Fruit fly (Drosophila melanogaster) whole organism, prepupa: Measurements from ENCODE around the gene CG43845.

Experiments
- CG10631 ChIP-seq: fragments of 200-800 bp; sonication (Bioruptor generic); optimal IDR thresholded peaks from 2 replicates; lab custom pipeline; 2016; ENCODE audit warnings: missing biosample characterization, missing genetic modification characterization
- CG10669 ChIP-seq: fragments of 200-800 bp; sonication (Bioruptor generic); optimal IDR thresholded peaks from 3 replicates; lab custom pipeline; 2018; ENCODE audit warnings: missing biosample characterization, mild to moderate bottlenecking, missing genetic modification characterization, moderate library complexity
- CG11294 ChIP-seq: fragments of 200-800 bp; sonication (Bioruptor generic); IDR thresholded peaks from 2 replicates; pipeline ENCODE4 v1.3.6; 2022; ENCODE audit warnings: missing biosample characterization, missing genetic modification characterization
- CG11762 ChIP-seq: fragments of 200-800 bp; sonication (Bioruptor generic); optimal IDR thresholded peaks from 3 replicates; lab custom pipeline; 2016; ENCODE audit warnings: missing biosample characterization, missing genetic modification characterization; ENCODE audit not compliant: insufficient read depth
- CG11902 ChIP-seq: fragments of 200-800 bp; sonication (Bioruptor generic); optimal IDR thresholded peaks from 3 replicates; lab custom pipeline; 2016; ENCODE audit warnings: missing biosample characterization, missing genetic modification characterization
- CG15336 ChIP-seq: fragments of 200-800 bp; sonication (Bioruptor generic); IDR thresholded peaks from 2 replicates; pipeline ENCODE4 v1.3.6; 2022; ENCODE audit warnings: missing biosample characterization, missing genetic modification characterization
- CG1621 ChIP-seq: fragments of 200-800 bp; sonication (Bioruptor generic); optimal IDR thresholded peaks from 3 replicates; lab custom pipeline; 2018; ENCODE audit warnings: missing biosample characterization, mild to moderate bottlenecking, missing genetic modification characterization
- CG3032 ChIP-seq: fragments of 200-800 bp; optimal IDR thresholded peaks from 2 replicates; lab custom pipeline; 2019; ENCODE audit warnings: missing biosample characterization, mild to moderate bottlenecking, missing genetic modification characterization, moderate library complexity
- CG31627 ChIP-seq: fragments of 200-800 bp; sonication (Bioruptor generic); optimal IDR thresholded peaks from 3 replicates; lab custom pipeline; 2016; ENCODE audit warnings: missing biosample characterization, missing genetic modification characterization
- CG32006 ChIP-seq: fragments of 200-800 bp; sonication (Bioruptor generic); optimal IDR thresholded peaks from 3 replicates; lab custom pipeline; 2017; ENCODE audit warnings: missing biosample characterization, mild to moderate bottlenecking, missing genetic modification characterization
- CG34406 ChIP-seq: fragments of 200-800 bp; sonication (Bioruptor generic); optimal IDR thresholded peaks from 3 replicates; lab custom pipeline; 2016; ENCODE audit warnings: missing biosample characterization, missing genetic modification characterization
- CG3919 ChIP-seq: fragments of 200-800 bp; sonication (Bioruptor generic); optimal IDR thresholded peaks from 3 replicates; lab custom pipeline; 2016; ENCODE audit warnings: missing biosample characterization, missing genetic modification characterization
- CG6792 ChIP-seq: fragments of 200-800 bp; sonication (Bioruptor generic); optimal IDR thresholded peaks from 3 replicates; lab custom pipeline; 2016; ENCODE audit warnings: missing biosample characterization, missing genetic modification characterization
- CG6808 ChIP-seq: fragments of 200-800 bp; sonication (Bioruptor generic); optimal IDR thresholded peaks from 3 replicates; lab custom pipeline; 2017; ENCODE audit warnings: missing biosample characterization, missing genetic modification characterization, mild to moderate bottlenecking, moderate library complexity, missing genetic modification reagents
- CG6854 ChIP-seq: fragments of 200-800 bp; sonication (Bioruptor generic); optimal IDR thresholded peaks from 2 replicates; lab custom pipeline; 2017; ENCODE audit warnings: missing biosample characterization, mild to moderate bottlenecking, missing genetic modification characterization
- CG7368 ChIP-seq: fragments of 200-800 bp; sonication (Bioruptor generic); optimal IDR thresholded peaks from 3 replicates; lab custom pipeline; 2016; ENCODE audit warnings: missing biosample characterization, missing genetic modification characterization
- CG8119 ChIP-seq: fragments of 200-800 bp; sonication (Bioruptor generic); IDR thresholded peaks from 3 replicates; pipeline ENCODE4 v1.3.6; 2022; ENCODE audit warnings: missing biosample characterization, missing genetic modification characterization
- CG8319 ChIP-seq: fragments of 200-800 bp; sonication (Bioruptor generic); optimal IDR thresholded peaks from 3 replicates; lab custom pipeline; 2016; ENCODE audit warnings: missing biosample characterization, missing genetic modification characterization
- Eip75B ChIP-seq: fragments of 200-800 bp; sonication (Bioruptor generic); optimal IDR thresholded peaks from 3 replicates; lab custom pipeline; 2016; ENCODE audit warnings: missing biosample characterization, missing genetic modification characterization
- Eip78C ChIP-seq: fragments of 200-800 bp; sonication (Bioruptor generic); peaks from one replicate; lab custom pipeline; 2016; ENCODE audit warnings: missing biosample characterization, missing genetic modification characterization
- Eip93F ChIP-seq: fragments of 200-800 bp; sonication (Bioruptor generic); optimal IDR thresholded peaks from 2 replicates; lab custom pipeline; 2016; ENCODE audit warnings: missing biosample characterization, mild to moderate bottlenecking, missing genetic modification characterization
- Ets21C ChIP-seq: fragments of 200-800 bp; sonication (Bioruptor generic); optimal IDR thresholded peaks from 3 replicates; lab custom pipeline; 2016; ENCODE audit warnings: missing biosample characterization, missing genetic modification characterization
- Ets96B ChIP-seq: fragments of 200-800 bp; optimal IDR thresholded peaks from 2 replicates; lab custom pipeline; 2019; ENCODE audit warnings: missing biosample characterization, mild to moderate bottlenecking, missing genetic modification characterization, moderate library complexity
- Gug ChIP-seq: fragments of 200-800 bp; sonication (Bioruptor generic); IDR thresholded peaks from 2 replicates; pipeline ENCODE4 v1.3.6; 2022; ENCODE audit warnings: missing biosample characterization, missing genetic modification characterization
- Hr39 ChIP-seq: fragments of 200-800 bp; sonication (Bioruptor generic); optimal IDR thresholded peaks from 2 replicates; lab custom pipeline; 2016; ENCODE audit warnings: missing biosample characterization, missing genetic modification characterization
- Hr4 ChIP-seq: fragments of 200-800 bp; sonication (Bioruptor generic); optimal IDR thresholded peaks from 3 replicates; lab custom pipeline; 2016; ENCODE audit warnings: missing biosample characterization, missing genetic modification characterization
- Lpt ChIP-seq: fragments of 200-800 bp; sonication (Bioruptor generic); optimal IDR thresholded peaks from 3 replicates; lab custom pipeline; 2016; ENCODE audit warnings: missing biosample characterization, missing genetic modification characterization
- Met ChIP-seq: fragments of 200-800 bp; sonication (Bioruptor generic); optimal IDR thresholded peaks from 3 replicates; lab custom pipeline; 2016; ENCODE audit warnings: missing biosample characterization, missing genetic modification characterization
- Smox ChIP-seq: fragments of 200-800 bp; sonication (Bioruptor generic); optimal IDR thresholded peaks from 3 replicates; lab custom pipeline; 2016; ENCODE audit warnings: missing biosample characterization, missing genetic modification characterization
- Sox102F ChIP-seq: fragments of 200-800 bp; sonication (Bioruptor generic); optimal IDR thresholded peaks from 2 replicates; lab custom pipeline; 2016; ENCODE audit warnings: missing biosample characterization, mild to moderate bottlenecking, missing genetic modification characterization
- Sox14 ChIP-seq: fragments of 200-800 bp; sonication (Bioruptor generic); optimal IDR thresholded peaks from 3 replicates; lab custom pipeline; 2016; ENCODE audit warnings: missing biosample characterization, missing genetic modification characterization
- Sox15 ChIP-seq: fragments of 200-800 bp; sonication (Bioruptor generic); optimal IDR thresholded peaks from 3 replicates; lab custom pipeline; 2016; ENCODE audit warnings: missing biosample characterization, missing genetic modification characterization
- achi ChIP-seq: fragments of 200-800 bp; sonication (Bioruptor generic); optimal IDR thresholded peaks from 3 replicates; lab custom pipeline; 2016; ENCODE audit warnings: missing biosample characterization, missing genetic modification characterization
- acj6 ChIP-seq: fragments of 200-800 bp; sonication (Bioruptor generic); optimal IDR thresholded peaks from 3 replicates; lab custom pipeline; 2016; ENCODE audit warnings: missing biosample characterization, missing genetic modification characterization
- cyc ChIP-seq: fragments of 200-800 bp; sonication (Bioruptor generic); optimal IDR thresholded peaks from 3 replicates; lab custom pipeline; 2016; ENCODE audit warnings: missing biosample characterization, missing genetic modification characterization
- dac ChIP-seq: fragments of 200-800 bp; sonication (Bioruptor generic); optimal IDR thresholded peaks from 2 replicates; lab custom pipeline; 2017; ENCODE audit warnings: missing biosample characterization, mild to moderate bottlenecking, missing genetic modification characterization
- eg ChIP-seq: fragments of 200-800 bp; sonication (Bioruptor generic); IDR thresholded peaks from 3 replicates; pipeline ENCODE4 v1.3.6; 2022; ENCODE audit warnings: missing biosample characterization, missing genetic modification characterization
- esn ChIP-seq: fragments of 200-800 bp; sonication (Bioruptor generic); optimal IDR thresholded peaks from 2 replicates; lab custom pipeline; 2016; ENCODE audit warnings: missing biosample characterization, mild to moderate bottlenecking, missing genetic modification characterization, moderate library complexity
- fd85E ChIP-seq: fragments of 200-800 bp; sonication (Bioruptor generic); optimal IDR thresholded peaks from 3 replicates; lab custom pipeline; 2016; ENCODE audit warnings: missing biosample characterization, missing genetic modification characterization
- fkh ChIP-seq: fragments of 200-800 bp; sonication (Bioruptor generic); optimal IDR thresholded peaks from 3 replicates; lab custom pipeline; 2017; ENCODE audit warnings: missing biosample characterization, mild to moderate bottlenecking, missing genetic modification characterization, moderate library complexity
- lz ChIP-seq: fragments of 200-800 bp; sonication (Bioruptor generic); optimal IDR thresholded peaks from 3 replicates; lab custom pipeline; 2016; ENCODE audit warnings: missing biosample characterization, missing genetic modification characterization
- net ChIP-seq: fragments of 200-800 bp; sonication (Bioruptor generic); optimal IDR thresholded peaks from 3 replicates; lab custom pipeline; 2016; ENCODE audit warnings: missing biosample characterization, missing genetic modification characterization
- pdm3 ChIP-seq: fragments of 200-800 bp; sonication (Bioruptor generic); optimal IDR thresholded peaks from 3 replicates; lab custom pipeline; 2016; ENCODE audit warnings: missing biosample characterization, missing genetic modification characterization
- spab ChIP-seq: fragments of 200-800 bp; sonication (Bioruptor generic); optimal IDR thresholded peaks from 2 replicates; lab custom pipeline; 2017; ENCODE audit warnings: missing biosample characterization, mild to moderate bottlenecking, missing genetic modification characterization, missing genetic modification reagents
- ss ChIP-seq, 2 experiments: fragments of 200-800 bp; sonication (Bioruptor generic); optimal IDR thresholded peaks; 2 replicates in 1 of 2; 3 replicates in 1 of 2; lab custom pipeline; 2017 to 2018; ENCODE audit warnings: mild to moderate bottlenecking in 2 of 2, missing biosample characterization in 2 of 2, missing genetic modification characterization in 2 of 2, moderate library complexity in 1 of 2
- svp ChIP-seq: fragments of 200-800 bp; sonication (Bioruptor generic); peaks from one replicate; lab custom pipeline; 2016; ENCODE audit warnings: missing biosample characterization, missing genetic modification characterization
- topi ChIP-seq: fragments of 200-800 bp; sonication (Bioruptor generic); optimal IDR thresholded peaks from 3 replicates; lab custom pipeline; 2016; ENCODE audit warnings: missing biosample characterization, missing genetic modification characterization
- vri ChIP-seq: fragments of 200-800 bp; sonication (Bioruptor generic); optimal IDR thresholded peaks from 3 replicates; lab custom pipeline; 2016; ENCODE audit warnings: missing biosample characterization, mild to moderate bottlenecking, missing genetic modification characterization

The CG43845 gene

dm6 chr3R:5568590-5568989 is 45.7 kb upstream of the CG43845 start, which contains the start of the genes CG2931 and Rheb:
TSS of gene CG2931 (minus strand) at chr3R:5568615.
TSS of gene Rheb (plus strand) at chr3R:5568921.
- TF ChIP-seq Eip75B (GFP tag; lab: Kevin White, UChicago) (peak; percentile 61), svp (GFP tag; lab: Kevin White, UChicago) (peak; percentile 82), Eip78C (GFP tag; lab: Kevin White, UChicago) (peak; percentile 87), Gug (GFP tag; lab: Robert Waterston, UW) (peak; percentile 46), vri (peak; percentile 42), achi (GFP tag; lab: Kevin White, UChicago) (peak; percentile 25), Smox (GFP tag; lab: Kevin White, UChicago) (no peak), CG34406 (GFP tag; lab: Kevin White, UChicago) (peak; percentile 36), Eip93F (GFP tag; lab: Kevin White, UChicago) (peak; percentile 67), Hr39 (GFP tag; lab: Kevin White, UChicago) (peak; percentile 63), lz (peak; percentile 67), cyc (peak; percentile 33), CG7368 (GFP tag; lab: Kevin White, UChicago) (peak; percentile 11), esn (peak; percentile 65), pdm3 (GFP tag; lab: Kevin White, UChicago) (peak; percentile 63), Sox14 (GFP tag; lab: Kevin White, UChicago) (peak; percentile 62), spab (GFP tag; lab: Kevin White, UChicago) (no peak), CG8319 (GFP tag; lab: Kevin White, UChicago) (no peak), dac (GFP tag; lab: Kevin White, UChicago) (peak; percentile 32), topi (GFP tag; lab: Kevin White, UChicago) (peak; percentile 51), net (GFP tag; lab: Kevin White, UChicago) (no peak), CG11294 (GFP tag; lab: Robert Waterston, UW) (no peak), Ets96B (peak; percentile 48), acj6 (GFP tag; lab: Kevin White, UChicago) (peak; percentile 53), CG3032 (peak; percentile 67), fkh (peak; percentile 53), CG32006 (peak; percentile 44), eg (peak; percentile 74), ss (GFP tag; optimal IDR thresholded peaks at IDR 0.05; lab: Kevin White, UChicago) (peak in 1 of 2 experiments; percentile 18), Sox15 (GFP tag; lab: Kevin White, UChicago) (peak; percentile 40), Ets21C (no peak), CG31627 (GFP tag; lab: Kevin White, UChicago) (peak; percentile 65), Sox102F (GFP tag; lab: Kevin White, UChicago) (no peak), Lpt (GFP tag; lab: Kevin White, UChicago) (no peak), CG3919 (GFP tag; lab: Kevin White, UChicago) (peak; percentile 40), CG11762 (GFP tag; lab: Kevin White, UChicago) (peak; percentile 2), CG6792 (GFP tag; lab: Kevin White, UChicago) (peak; percentile 10), fd85E (GFP tag; lab: Kevin White, UChicago) (no peak), CG10669 (GFP tag; lab: Kevin White, UChicago) (no peak), Hr4 (GFP tag; lab: Kevin White, UChicago) (peak; percentile 70), CG15336 (GFP tag; lab: Robert Waterston, UW) (0 out of 2 replicates have a peak, but pooled peaks have one; percentile 42), CG10631 (no peak), Met (GFP tag; lab: Kevin White, UChicago) (no peak), CG1621 (tag; lab: Kevin White, UChicago) (peak; percentile 23), CG6808 (GFP tag; lab: Kevin White, UChicago) (no peak), CG6854 (GFP tag; lab: Kevin White, UChicago) (no peak), CG8119 (GFP tag; lab: Robert Waterston, UW) (peak; percentile 30; the same call in 1 of the 3 replicates), CG11902 (GFP tag; lab: Kevin White, UChicago) (peak; percentile 27)
